Worm (Caenorhabditis elegans) whole organism, L3 larva: ENCODE results near the gene npp-27.

Source experiments
- R02D3.7 ChIP-seq: fragments of 150-350 bp; optimal IDR thresholded peaks from 2 replicates; lab custom pipeline; 2014; ENCODE audit warnings: missing biosample characterization, missing genetic modification characterization
- ceh-16 ChIP-seq: sonication (generic microtip); optimal IDR thresholded peaks from 2 replicates; lab custom pipeline; 2017; ENCODE audit warnings: missing biosample characterization, missing genetic modification characterization
- ceh-9 ChIP-seq: sonication (generic microtip); optimal IDR thresholded peaks from 2 replicates; lab custom pipeline; 2018; ENCODE audit warnings: missing biosample characterization, missing genetic modification characterization
- daf-12 ChIP-seq: fragments of 150-350 bp; optimal IDR thresholded peaks from 2 replicates; lab custom pipeline; 2014; ENCODE audit warnings: missing biosample characterization, missing genetic modification reagents, missing genetic modification characterization
- egl-27 ChIP-seq: sonication (generic microtip); optimal IDR thresholded peaks from 4 replicates; lab custom pipeline; 2017; ENCODE audit warnings: missing biosample characterization, missing genetic modification reagents, missing genetic modification characterization
- egl-5 ChIP-seq: fragments of 150-350 bp; optimal IDR thresholded peaks from 2 replicates; lab custom pipeline; 2017; ENCODE audit warnings: missing biosample characterization, missing genetic modification reagents, missing genetic modification characterization, inconsistent platforms
- elt-1 ChIP-seq: fragments of 150-350 bp; optimal IDR thresholded peaks from 2 replicates; lab custom pipeline; 2014; ENCODE audit warnings: missing biosample characterization, missing genetic modification characterization
- elt-2 ChIP-seq: sonication (generic microtip); optimal IDR thresholded peaks from 2 replicates; lab custom pipeline; 2016; ENCODE audit warnings: missing genetic modification reagents, mild to moderate bottlenecking, missing genetic modification characterization, missing compliant biosample characterization
- elt-3 ChIP-seq, 3 experiments: fragments of 150-350 bp in 1 of 3; sonication (generic microtip) in 2 of 3; optimal IDR thresholded peaks; 2 replicates in 2 of 3; 4 replicates in 1 of 3; lab custom pipeline; 2014 to 2017; ENCODE audit warnings: missing biosample characterization in 3 of 3, missing genetic modification characterization in 3 of 3
- fkh-10 ChIP-seq: sonication (generic microtip); optimal IDR thresholded peaks from 2 replicates; lab custom pipeline; 2017; ENCODE audit warnings: missing biosample characterization, missing genetic modification reagents, missing genetic modification characterization
- fkh-2 ChIP-seq: fragments of 150-350 bp; optimal IDR thresholded peaks from 2 replicates; lab custom pipeline; 2014; ENCODE audit warnings: missing biosample characterization, missing genetic modification reagents, missing genetic modification characterization
- fos-1 ChIP-seq: fragments of 150-350 bp; optimal IDR thresholded peaks from 2 replicates; lab custom pipeline; 2014; ENCODE audit warnings: missing biosample characterization, missing genetic modification characterization
- hmg-11 ChIP-seq: sonication (generic microtip); optimal IDR thresholded peaks from 2 replicates; lab custom pipeline; 2016; ENCODE audit warnings: missing genetic modification characterization, missing compliant biosample characterization
- jun-1 ChIP-seq: fragments of 150-350 bp; optimal IDR thresholded peaks from 2 replicates; lab custom pipeline; 2014; ENCODE audit warnings: missing biosample characterization, missing genetic modification reagents, missing genetic modification characterization
- lin-15B ChIP-seq: fragments of 150-350 bp; optimal IDR thresholded peaks from 2 replicates; lab custom pipeline; 2014; ENCODE audit warnings: missing biosample characterization, missing genetic modification characterization
- lin-39 ChIP-seq: fragments of 150-350 bp; optimal IDR thresholded peaks from 2 replicates; lab custom pipeline; 2018; ENCODE audit warnings: missing biosample characterization, missing genetic modification reagents, missing genetic modification characterization
- lsy-12 ChIP-seq: sonication (generic microtip); optimal IDR thresholded peaks from 2 replicates; lab custom pipeline; 2016; ENCODE audit warnings: mild to moderate bottlenecking, missing genetic modification characterization, missing compliant biosample characterization
- mdl-1 ChIP-seq: fragments of 150-350 bp; optimal IDR thresholded peaks from 2 replicates; lab custom pipeline; 2014; ENCODE audit warnings: missing biosample characterization, missing genetic modification characterization
- mml-1 ChIP-seq: fragments of 150-350 bp; sonication (generic microtip); optimal IDR thresholded peaks from 3 replicates; lab custom pipeline; 2014; ENCODE audit warnings: missing biosample characterization, missing genetic modification characterization
- nfya-1 ChIP-seq: sonication (generic microtip); optimal IDR thresholded peaks from 2 replicates; lab custom pipeline; 2017; ENCODE audit warnings: missing genetic modification characterization, mild to moderate bottlenecking, missing compliant biosample characterization, antibody characterized with exemption, moderate library complexity; ENCODE audit not compliant: insufficient read depth
- nhr-11 ChIP-seq: fragments of 150-350 bp; optimal IDR thresholded peaks from 2 replicates; lab custom pipeline; 2014; ENCODE audit warnings: missing biosample characterization, missing genetic modification characterization
- nhr-23 ChIP-seq: fragments of 150-350 bp; optimal IDR thresholded peaks from 2 replicates; lab custom pipeline; 2014; ENCODE audit warnings: missing biosample characterization, missing genetic modification reagents, missing genetic modification characterization
- nhr-25 ChIP-seq: sonication (generic microtip); optimal IDR thresholded peaks from 2 replicates; lab custom pipeline; 2017; ENCODE audit warnings: missing biosample characterization, missing genetic modification characterization
- nhr-43 ChIP-seq: sonication (generic microtip); optimal IDR thresholded peaks from 2 replicates; lab custom pipeline; 2016; ENCODE audit warnings: mild to moderate bottlenecking, missing genetic modification characterization, missing compliant biosample characterization; ENCODE audit not compliant: poor library complexity, severe bottlenecking
- nhr-67 ChIP-seq: fragments of 150-350 bp; optimal IDR thresholded peaks from 2 replicates; lab custom pipeline; 2014; ENCODE audit warnings: missing biosample characterization, missing genetic modification characterization
- nhr-76 ChIP-seq: fragments of 150-350 bp; sonication (generic microtip); optimal IDR thresholded peaks from 5 replicates; lab custom pipeline; 2014; ENCODE audit warnings: missing biosample characterization, missing genetic modification characterization
- pha-4 ChIP-seq: fragments of 150-350 bp; optimal IDR thresholded peaks from 2 replicates; lab custom pipeline; 2014; ENCODE audit warnings: missing biosample characterization, missing genetic modification reagents, missing genetic modification characterization
- pqm-1 ChIP-seq: fragments of 150-350 bp; optimal IDR thresholded peaks from 2 replicates; lab custom pipeline; 2017; ENCODE audit warnings: missing biosample characterization, missing genetic modification characterization, inconsistent platforms
- sea-2 ChIP-seq: fragments of 150-350 bp; sonication (generic microtip); optimal IDR thresholded peaks from 4 replicates; lab custom pipeline; 2014; ENCODE audit warnings: missing biosample characterization, missing genetic modification reagents, missing genetic modification characterization
- snpc-4 ChIP-seq: fragments of 150-350 bp; optimal IDR thresholded peaks from 2 replicates; lab custom pipeline; 2014; ENCODE audit warnings: missing biosample characterization, missing genetic modification characterization
- tbx-2 ChIP-seq: sonication (generic microtip); optimal IDR thresholded peaks from 2 replicates; lab custom pipeline; 2016; ENCODE audit warnings: mild to moderate bottlenecking, missing genetic modification characterization, missing compliant biosample characterization
- unc-62 ChIP-seq: fragments of 150-350 bp; sonication (generic microtip); optimal IDR thresholded peaks from 4 replicates; lab custom pipeline; 2014; ENCODE audit warnings: missing biosample characterization, missing genetic modification reagents, missing genetic modification characterization
- ztf-11 ChIP-seq: fragments of 150-350 bp; optimal IDR thresholded peaks from 2 replicates; lab custom pipeline; 2014; ENCODE audit warnings: missing biosample characterization, missing genetic modification characterization

The npp-27 gene

DNA sequence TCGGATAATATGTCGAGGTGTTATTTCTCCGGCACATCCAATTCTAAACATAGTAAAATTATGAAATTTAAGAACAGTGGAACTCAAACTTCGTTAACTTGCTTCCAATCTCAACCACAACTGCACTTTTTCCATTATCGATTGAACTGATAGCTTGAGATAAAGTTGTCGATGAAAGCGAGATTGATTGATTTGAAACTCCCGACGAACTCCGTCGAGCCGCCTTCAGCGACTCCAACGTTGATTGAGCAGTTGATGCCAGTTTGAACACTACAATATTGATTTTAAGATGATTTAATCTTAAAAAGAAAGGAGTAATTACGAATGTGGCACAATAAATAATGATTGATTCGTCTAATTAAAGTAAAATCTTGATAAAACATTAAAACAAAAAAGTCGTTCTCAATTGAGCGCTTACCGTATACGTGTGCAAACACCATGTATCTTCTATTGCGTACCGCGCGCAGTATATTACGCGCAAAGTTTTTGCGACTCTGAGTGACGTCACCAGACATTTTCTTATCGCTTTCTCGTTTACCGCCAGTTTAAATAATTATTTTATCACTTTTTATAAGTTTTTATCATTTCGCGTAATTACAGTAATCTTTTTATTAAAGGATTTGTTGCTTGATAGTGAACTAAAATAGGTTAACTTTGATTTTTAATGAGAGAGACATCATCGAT, 7.7 kb downstream of the npp-27 start, which contains the start of gene arp-11:
Gene arp-11 (minus strand): TSS at position 51 of the 684 bp plus-strand sequence.
- TF ChIP-seq sea-2 (GFP tag; lab: Kevin White, UChicago) (no peak), pqm-1 (tag; lab: Kevin White, UChicago) (peak; percentile 84), nhr-25 (tag; lab: Kevin White, UChicago) (peak; percentile 75), ceh-16 (tag; lab: Kevin White, UChicago) (no peak), nhr-23 (tag; lab: Kevin White, UChicago) (peak; percentile 71), snpc-4 (peak; percentile 53), elt-2 (tag; lab: Kevin White, UChicago) (peak; percentile 96), jun-1 (tag; lab: Kevin White, UChicago) (peak; percentile 69), daf-12 (tag; lab: Kevin White, UChicago) (no peak), pha-4 (tag; lab: Kevin White, UChicago) (peak; percentile 92), elt-1 (no peak), hmg-11 (peak; percentile 49), egl-5 (tag; lab: Kevin White, UChicago) (peak; percentile 61), R02D3.7 (tag; lab: Kevin White, UChicago) (no peak), egl-27 (tag; lab: Kevin White, UChicago) (no peak), lsy-12 (tag; lab: Kevin White, UChicago) (peak; percentile 54), nfya-1 (tag; lab: Kevin White, UChicago) (peak; percentile 90), nhr-43 (tag; lab: Kevin White, UChicago) (peak; percentile 11), lin-39 (tag; lab: Kevin White, UChicago) (peak; percentile 15), lin-15B (peak; percentile 70), mml-1 (tag; lab: Kevin White, UChicago) (no peak), unc-62 (no peak)

DNA sequence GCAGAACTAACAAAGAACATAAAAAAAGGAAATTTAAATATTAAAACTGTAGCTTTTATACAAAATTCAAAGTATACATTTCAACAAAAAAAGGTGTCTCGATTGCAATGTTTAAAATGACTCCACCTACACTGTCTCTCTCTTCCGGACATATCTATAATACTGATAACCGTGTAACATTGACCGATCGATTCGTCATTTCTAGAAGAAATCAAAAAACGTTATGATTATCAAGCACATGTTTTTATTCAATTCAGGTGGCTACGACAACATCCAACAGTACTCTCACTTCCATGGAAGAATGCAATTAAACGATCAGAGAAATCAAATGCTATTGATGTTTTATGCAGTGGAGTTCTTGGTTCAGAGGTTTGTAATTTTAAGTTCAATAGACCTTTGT, 11.6 kb downstream of the npp-27 start:
- TF ChIP-seq pha-4 (tag; lab: Kevin White, UChicago) = peak; percentile 42
- no peak for TF ChIP-seq fkh-10 (GFP tag; lab: Kevin White, UChicago)
- TF ChIP-seq pqm-1 (tag; lab: Kevin White, UChicago) = peak; percentile 75
- TF ChIP-seq elt-2 (tag; lab: Kevin White, UChicago) = peak; percentile 79

DNA sequence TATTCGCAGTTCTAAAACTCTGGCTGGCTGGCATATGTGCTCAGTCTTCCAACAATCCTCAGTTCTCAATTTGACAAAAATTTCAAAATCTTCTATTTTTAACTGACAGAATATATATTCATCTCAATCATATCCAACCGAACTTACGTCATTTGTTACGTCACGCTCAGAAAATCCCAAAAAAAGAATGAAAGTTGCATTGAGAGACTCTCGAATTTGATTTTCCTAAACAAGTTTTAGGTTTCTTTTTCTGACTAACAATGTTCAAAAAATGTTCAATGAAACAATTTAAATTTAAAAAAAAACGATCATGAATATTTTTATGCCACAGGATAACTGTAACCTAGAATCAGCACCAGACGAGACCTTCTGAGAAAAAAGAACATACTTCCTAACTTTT, 12.1 kb downstream of the npp-27 start:
- TF ChIP-seq ceh-9 (tag; lab: Kevin White, UChicago) (no peak), fkh-10 (GFP tag; lab: Kevin White, UChicago) (peak; percentile 74)

DNA sequence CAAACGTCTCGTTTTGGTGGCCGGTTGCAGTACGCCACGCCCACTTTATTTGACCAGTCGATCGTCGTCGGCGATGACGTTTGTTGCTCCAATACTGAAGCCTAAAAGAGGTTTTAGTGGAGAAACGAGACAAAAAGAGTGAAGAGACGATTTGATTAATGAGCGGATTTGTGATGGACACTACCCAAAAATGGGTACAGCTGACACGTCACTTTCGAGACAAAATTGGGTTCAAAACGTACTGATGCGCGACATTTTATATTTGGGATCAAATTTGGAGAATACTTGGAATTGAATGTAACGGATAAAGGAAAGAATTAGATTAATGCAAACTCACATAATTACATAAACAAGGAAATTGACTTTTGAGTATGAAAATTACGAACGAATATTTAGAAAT, 12.6 kb downstream of the npp-27 start, which contains the start of gene ilys-4:
Gene ilys-4 (minus strand): TSS at position 101 of the 400 bp plus-strand sequence.
- no peak for TF ChIP-seq R02D3.7 (tag; lab: Kevin White, UChicago)
- no peak for TF ChIP-seq nhr-43 (tag; lab: Kevin White, UChicago)
- TF ChIP-seq fos-1 (tag; lab: Kevin White, UChicago) = no peak
- TF ChIP-seq lin-39 (tag; lab: Kevin White, UChicago) = peak; percentile 62

DNA sequence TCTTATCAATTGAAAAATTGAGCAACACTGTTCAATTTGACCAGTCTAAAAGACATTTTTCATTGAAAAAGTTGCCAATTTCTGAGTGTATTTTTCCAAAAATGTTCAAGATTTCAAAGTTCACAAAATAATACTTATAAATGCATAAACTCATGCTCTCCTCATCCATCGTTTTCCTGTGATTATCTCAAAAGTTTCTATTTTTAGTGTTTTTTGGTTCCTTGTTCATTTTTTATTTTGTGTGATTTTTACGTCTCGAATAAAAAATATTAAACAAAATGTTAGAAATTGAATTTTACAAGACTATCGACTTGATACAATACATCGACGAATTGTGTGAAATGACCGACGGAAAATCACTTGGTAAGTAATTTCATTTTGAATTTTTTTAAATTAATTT, 28.3 kb downstream of the npp-27 start, which contains the start of gene atic-1:
Gene atic-1 (plus strand): TSS at position 301 of the 400 bp plus-strand sequence.
- TF ChIP-seq jun-1 (tag; lab: Kevin White, UChicago) (no peak), mdl-1 (no peak), nhr-76 (no peak), fkh-2 (tag; lab: Kevin White, UChicago) (no peak), elt-3 (tag; optimal IDR thresholded peaks at IDR 0.05; lab: Kevin White, UChicago) (no peak), nhr-23 (tag; lab: Kevin White, UChicago) (no peak), ceh-16 (tag; lab: Kevin White, UChicago) (no peak), elt-1 (no peak), snpc-4 (no peak), ztf-11 (tag; lab: Kevin White, UChicago) (no peak), nhr-67 (tag; lab: Kevin White, UChicago) (no peak), nhr-11 (tag; lab: Kevin White, UChicago) (no peak), tbx-2 (tag; lab: Kevin White, UChicago) (no peak)
